Fruit fly (Drosophila melanogaster): ENCODE measurements around the gene Arp5.

Arp5 gene

dm6 chr3R:18185385-18185784 lies at the start of gene Arp5, which contains the start of gene CG7208 (continued):
- TF ChIP-seq D (optimal IDR thresholded peaks at IDR 0.05): no peak
- no peak for TF ChIP-seq D (GFP tag; optimal IDR thresholded peaks at IDR 0.05)
- TF ChIP-seq zfh2 (GFP tag; optimal IDR thresholded peaks at IDR 0.05): peak; percentile 63
- TF ChIP-seq CG1602 (GFP tag; optimal IDR thresholded peaks at IDR 0.05): peak; percentile 54
- no peak for TF ChIP-seq CG11696 (GFP tag; IDR thresholded peaks at IDR 0.05)
- TF ChIP-seq CG31224 (GFP tag; IDR thresholded peaks at IDR 0.05): peak; percentile 35; the same call in 1 of the 2 replicates
- peak; percentile 81 for TF ChIP-seq CG3847 (GFP tag; IDR thresholded peaks at IDR 0.05)
- no peak for TF ChIP-seq knrl (GFP tag; IDR thresholded peaks at IDR 0.05; ENCODE audit: partially characterized antibody)
- TF ChIP-seq Dip3 (GFP tag; optimal IDR thresholded peaks at IDR 0.05): peak; percentile 70
- TF ChIP-seq da (GFP tag; optimal IDR thresholded peaks at IDR 0.05): no peak
- 0 out of 2 replicates have a peak, but pooled peaks have one; percentile 51 for TF ChIP-seq Nf-YA (GFP tag; IDR thresholded peaks at IDR 0.05)
- TF ChIP-seq CG1647 (GFP tag; optimal IDR thresholded peaks at IDR 0.05): peak; percentile 51
- TF ChIP-seq CG2199 (GFP tag; IDR thresholded peaks at IDR 0.05): no peak
- TF ChIP-seq CG10366 (GFP tag; IDR thresholded peaks at IDR 0.05): peak; percentile 48
- no peak for TF ChIP-seq Hr39 (optimal IDR thresholded peaks at IDR 0.05)
- TF ChIP-seq chinmo (GFP tag; IDR thresholded peaks at IDR 0.05; ENCODE audit: partially characterized antibody): no peak
- no peak for TF ChIP-seq Lpt (GFP tag; optimal IDR thresholded peaks at IDR 0.05)
- no peak for TF ChIP-seq Lim3 (GFP tag; IDR thresholded peaks at IDR 0.05)
- TF ChIP-seq pan (optimal IDR thresholded peaks at IDR 0.05): no peak
- peak in 1 of 2 experiments; percentile 71 for TF ChIP-seq pan (GFP tag; optimal IDR thresholded peaks at IDR 0.05 in 1 of 2, IDR thresholded peaks at IDR 0.05 in 1 of 2)
- TF ChIP-seq sima (GFP tag; optimal IDR thresholded peaks at IDR 0.05): no peak
- TF ChIP-seq CG17385 (GFP tag; optimal IDR thresholded peaks at IDR 0.05): peak; percentile 63
- peak; percentile 39; the same call in 1 of the 3 replicates for TF ChIP-seq zfh1 (GFP tag; IDR thresholded peaks at IDR 0.05)
- TF ChIP-seq gt (GFP tag; IDR thresholded peaks at IDR 0.05): no peak
- TF ChIP-seq gce (GFP tag; IDR thresholded peaks at IDR 0.05): no peak
- TF ChIP-seq CG7745 (tag; optimal IDR thresholded peaks at IDR 0.05): no peak
- TF ChIP-seq dmrt99B (tag; optimal IDR thresholded peaks at IDR 0.05): no peak
- peak; percentile 53 for TF ChIP-seq YL-1 (GFP tag; optimal IDR thresholded peaks at IDR 0.05)
- no peak for TF ChIP-seq dati (GFP tag; IDR thresholded peaks at IDR 0.05)
- peak; percentile 88 for TF ChIP-seq CG6689 (GFP tag; IDR thresholded peaks at IDR 0.05)
- peak; percentile 54 for TF ChIP-seq vfl (GFP tag; optimal IDR thresholded peaks at IDR 0.05)
- TF ChIP-seq pb (GFP tag; optimal IDR thresholded peaks at IDR 0.05): no peak
- TF ChIP-seq btn (GFP tag; optimal IDR thresholded peaks at IDR 0.05): no peak
- TF ChIP-seq Chrac-16 (GFP tag; optimal IDR thresholded peaks at IDR 0.05): peak; percentile 78
- peak; percentile 72 for TF ChIP-seq CG34376 (GFP tag; optimal IDR thresholded peaks at IDR 0.05)
- peak; percentile 34 for TF ChIP-seq CG6765 (GFP tag; optimal IDR thresholded peaks at IDR 0.05)
- TF ChIP-seq HHEX (GFP tag; optimal IDR thresholded peaks at IDR 0.05): peak; percentile 61
- TF ChIP-seq CG18262 (tag; optimal IDR thresholded peaks at IDR 0.05): peak; percentile 71
- peak; percentile 63 for TF ChIP-seq CG18476 (GFP tag; optimal IDR thresholded peaks at IDR 0.05)
- no peak for TF ChIP-seq gcm2 (GFP tag; optimal IDR thresholded peaks at IDR 0.05)
- TF ChIP-seq CG8478 (optimal IDR thresholded peaks at IDR 0.05): no peak
- TF ChIP-seq Ravus (GFP tag; IDR thresholded peaks at IDR 0.05): no peak
- TF ChIP-seq cas (GFP tag; IDR thresholded peaks at IDR 0.05): 0 out of 2 replicates have a peak, but pooled peaks have one; percentile 36
- peak; percentile 74 for TF ChIP-seq CG17359 (tag; optimal IDR thresholded peaks at IDR 0.05)
- peak; percentile 40; the same call in 1 of the 2 replicates for TF ChIP-seq CG17328 (GFP tag; IDR thresholded peaks at IDR 0.05)
- peak; percentile 66 for TF ChIP-seq az2 (GFP tag; optimal IDR thresholded peaks at IDR 0.05)
- TF ChIP-seq chn (GFP tag; optimal IDR thresholded peaks at IDR 0.05): peak; percentile 56
- TF ChIP-seq Hr78 (GFP tag; optimal IDR thresholded peaks at IDR 0.05): no peak
- TF ChIP-seq ara (GFP tag; IDR thresholded peaks at IDR 0.05): 0 out of 2 replicates have a peak, but pooled peaks have one; percentile 31
- TF ChIP-seq MBD-R2 (GFP tag; IDR thresholded peaks at IDR 0.05): peak; percentile 83
- TF ChIP-seq CG15073 (GFP tag; optimal IDR thresholded peaks at IDR 0.05): no peak
- peak; percentile 53 for TF ChIP-seq maf-S (GFP tag; optimal IDR thresholded peaks at IDR 0.05)
- TF ChIP-seq Hmx (GFP tag; optimal IDR thresholded peaks at IDR 0.05): no peak
- TF ChIP-seq schlank (tag; optimal IDR thresholded peaks at IDR 0.05): no peak
